Worm (Caenorhabditis elegans): Measurements from ENCODE around the gene Y76B12C.3.
A peak's percentile ranks its signal among the peaks of the same experiment; 100 is the strongest.

Gene Y76B12C.3

ce11 chrIV:1970158-1970557, 3.3 kb upstream of the Y76B12C.3 start:
- TF ChIP-seq nhr-237 (tag; optimal IDR thresholded peaks at IDR 0.05) = no peak
- no peak for TF ChIP-seq nhr-76 (tag; optimal IDR thresholded peaks at IDR 0.05)
- TF ChIP-seq ham-2 (GFP tag; optimal IDR thresholded peaks at IDR 0.05) = no peak
- no peak for TF ChIP-seq sptf-1 (tag; optimal IDR thresholded peaks at IDR 0.05)
- no peak for TF ChIP-seq flh-1 (GFP tag; optimal IDR thresholded peaks at IDR 0.05)
- no peak for TF ChIP-seq zip-8 (tag; optimal IDR thresholded peaks at IDR 0.05)
- TF ChIP-seq nhr-2 (tag; optimal IDR thresholded peaks at IDR 0.05) = no peak
- TF ChIP-seq mls-2 (tag; optimal IDR thresholded peaks at IDR 0.05) = no peak
- no peak for TF ChIP-seq ztf-11 (tag; optimal IDR thresholded peaks at IDR 0.05)
- TF ChIP-seq ceh-39 (tag; optimal IDR thresholded peaks at IDR 0.05) = no peak
- no peak for TF ChIP-seq nhr-12 (tag; optimal IDR thresholded peaks at IDR 0.05)
- TF ChIP-seq drap-1 (GFP tag; optimal IDR thresholded peaks at IDR 0.05) = no peak
- no peak for TF ChIP-seq bed-3 (GFP tag; optimal IDR thresholded peaks at IDR 0.05)

ce11 chrIV:1971078-1971477, 2.4 kb upstream of the Y76B12C.3 start:
- TF ChIP-seq ceh-39 (tag; optimal IDR thresholded peaks at IDR 0.05) (no peak), nhr-237 (tag; optimal IDR thresholded peaks at IDR 0.05) (no peak), flh-1 (GFP tag; optimal IDR thresholded peaks at IDR 0.05) (no peak), pha-4 (tag; optimal IDR thresholded peaks at IDR 0.05) (no peak), ceh-43 (GFP tag; optimal IDR thresholded peaks at IDR 0.05) (no peak), ces-1 (GFP tag; optimal IDR thresholded peaks at IDR 0.05) (no peak), snpc-4 (tag; optimal IDR thresholded peaks at IDR 0.05) (no peak), blmp-1 (tag; optimal IDR thresholded peaks at IDR 0.05) (no peak), lin-13 (tag; optimal IDR thresholded peaks at IDR 0.05) (no peak), mep-1 (tag; optimal IDR thresholded peaks at IDR 0.05) (no peak), nhr-76 (tag; optimal IDR thresholded peaks at IDR 0.05) (no peak), bed-3 (GFP tag; optimal IDR thresholded peaks at IDR 0.05) (no peak), ztf-11 (tag; optimal IDR thresholded peaks at IDR 0.05) (no peak), elt-1 (tag; optimal IDR thresholded peaks at IDR 0.05; ENCODE audit: borderline replicate concordance, insufficient read depth) (no peak), unc-39 (tag; optimal IDR thresholded peaks at IDR 0.05) (no peak), M03D4.4 (tag; optimal IDR thresholded peaks at IDR 0.05) (no peak)

DNA sequence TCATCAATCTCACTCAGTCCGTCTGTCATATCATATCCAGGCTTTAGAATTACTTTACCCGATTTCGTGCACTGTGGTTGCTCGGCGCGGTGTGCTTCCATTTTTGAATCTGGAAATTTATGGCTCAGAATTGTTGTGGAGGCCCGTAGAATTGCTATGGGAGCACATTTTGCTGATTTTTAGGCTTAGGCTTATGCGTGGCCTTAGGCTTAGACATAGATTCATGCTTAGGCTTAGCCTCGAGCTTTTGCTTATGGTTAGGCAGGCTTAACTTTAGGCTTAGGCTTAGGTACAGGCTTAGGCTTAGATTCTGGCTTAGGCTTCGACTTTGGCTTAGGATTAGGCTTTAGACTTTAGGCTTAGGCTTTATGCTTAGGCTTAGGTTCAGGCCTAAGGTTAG, 1.2 kb upstream of the Y76B12C.3 start, which contains the start of gene Y76B12C.4:
Gene Y76B12C.4 (minus strand): TSS at position 101 of the 400 bp plus-strand sequence.
- TF ChIP-seq elt-1 (tag; optimal IDR thresholded peaks at IDR 0.05; ENCODE audit: borderline replicate concordance, insufficient read depth) = no peak

DNA sequence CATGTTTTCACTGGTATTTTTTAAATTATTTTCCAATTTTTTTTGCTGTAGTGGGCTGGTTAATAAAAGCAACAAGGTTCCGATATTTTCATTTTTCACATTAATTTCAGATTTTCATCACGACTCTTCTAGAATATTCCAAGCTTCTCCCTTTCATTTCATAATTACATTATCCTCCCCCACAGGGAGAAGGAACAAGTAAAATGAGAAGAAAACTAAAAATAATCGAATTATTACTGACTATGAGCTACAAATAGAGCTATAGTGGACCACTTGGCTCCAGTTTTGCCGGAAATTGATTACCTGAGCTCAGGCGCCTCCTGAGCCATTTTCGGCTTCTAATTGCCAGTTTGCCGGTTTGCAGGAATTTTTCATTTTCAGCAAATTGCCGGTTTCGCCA, 2.1 kb downstream of the Y76B12C.3 start:
- TF ChIP-seq ceh-43 (GFP tag; optimal IDR thresholded peaks at IDR 0.05) (no peak), ces-1 (GFP tag; optimal IDR thresholded peaks at IDR 0.05) (peak; percentile 61), sptf-1 (tag; optimal IDR thresholded peaks at IDR 0.05) (no peak)

ce11 chrIV:1979782-1980181, 6.3 kb downstream of the Y76B12C.3 start, which contains the start of gene Y76B12C.8:
TSS of gene Y76B12C.8 (plus strand) at chrIV:1979988.
- TF ChIP-seq nhr-12 (tag; optimal IDR thresholded peaks at IDR 0.05) (no peak), unc-39 (tag; optimal IDR thresholded peaks at IDR 0.05) (no peak), bed-3 (GFP tag; optimal IDR thresholded peaks at IDR 0.05) (no peak)

DNA sequence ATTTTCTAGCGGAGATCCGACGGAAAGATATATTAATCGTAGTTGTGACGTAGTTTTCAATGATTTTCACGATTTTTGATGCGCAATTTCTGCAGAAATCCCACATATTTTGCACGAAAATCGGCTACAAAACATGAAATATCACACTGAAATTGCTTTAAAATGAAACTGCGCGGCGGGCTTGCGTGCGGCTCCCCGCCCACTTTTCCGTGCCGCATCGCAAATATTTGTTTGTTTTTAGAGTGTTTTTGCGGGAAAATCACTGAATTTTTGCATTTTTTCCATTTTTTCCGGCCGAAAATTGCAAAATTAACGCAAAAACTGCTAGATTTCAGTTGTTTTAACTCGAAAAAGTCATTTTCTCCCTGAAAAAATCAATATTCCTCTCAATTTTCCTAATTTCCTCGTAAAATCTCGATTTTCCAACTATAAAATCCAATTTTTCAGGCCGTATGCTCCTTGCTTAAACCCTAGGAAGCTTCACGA, 7.5 kb downstream of the Y76B12C.3 start, which contains the start of gene Y76B12C.6:
Gene Y76B12C.6 (plus strand): TSS at position 436 of the 486 bp plus-strand sequence.
- TF ChIP-seq ceh-83 (GFP tag; optimal IDR thresholded peaks at IDR 0.05) (no peak), elt-1 (tag; optimal IDR thresholded peaks at IDR 0.05; ENCODE audit: borderline replicate concordance, insufficient read depth) (no peak), nhr-28 (tag; optimal IDR thresholded peaks at IDR 0.05) (no peak), ztf-11 (tag; optimal IDR thresholded peaks at IDR 0.05) (no peak), unc-62 (GFP tag; optimal IDR thresholded peaks at IDR 0.05) (peak; percentile 8), cnd-1 (tag; optimal IDR thresholded peaks at IDR 0.05) (peak; percentile 22), ceh-43 (GFP tag; optimal IDR thresholded peaks at IDR 0.05) (peak; percentile 57), flh-1 (GFP tag; optimal IDR thresholded peaks at IDR 0.05) (no peak), mab-5 (tag; optimal IDR thresholded peaks at IDR 0.05) (no peak), bed-3 (GFP tag; optimal IDR thresholded peaks at IDR 0.05) (peak; percentile 29), mep-1 (tag; optimal IDR thresholded peaks at IDR 0.05) (peak; percentile 55), elt-3 (tag; optimal IDR thresholded peaks at IDR 0.05) (no peak), drap-1 (GFP tag; optimal IDR thresholded peaks at IDR 0.05) (peak; percentile 69), ceh-39 (tag; optimal IDR thresholded peaks at IDR 0.05) (no peak), nhr-12 (tag; optimal IDR thresholded peaks at IDR 0.05) (no peak), lin-13 (tag; optimal IDR thresholded peaks at IDR 0.05) (peak; percentile 0), unc-39 (tag; optimal IDR thresholded peaks at IDR 0.05) (no peak), snpc-4 (tag; optimal IDR thresholded peaks at IDR 0.05) (no peak), lsy-2 (tag; optimal IDR thresholded peaks at IDR 0.05) (no peak), sptf-1 (tag; optimal IDR thresholded peaks at IDR 0.05) (peak; percentile 82), nhr-237 (tag; optimal IDR thresholded peaks at IDR 0.05) (no peak), unc-120 (tag; optimal IDR thresholded peaks at IDR 0.05; ENCODE audit: poor library complexity, severe bottlenecking) (peak; percentile 34), blmp-1 (tag; optimal IDR thresholded peaks at IDR 0.05) (peak; percentile 4), pha-4 (tag; optimal IDR thresholded peaks at IDR 0.05) (peak; percentile 1), zip-8 (tag; optimal IDR thresholded peaks at IDR 0.05) (no peak), M03D4.4 (tag; optimal IDR thresholded peaks at IDR 0.05) (peak; percentile 80), ces-1 (GFP tag; optimal IDR thresholded peaks at IDR 0.05) (peak; percentile 15), mls-2 (tag; optimal IDR thresholded peaks at IDR 0.05) (peak; percentile 77), nhr-76 (tag; optimal IDR thresholded peaks at IDR 0.05) (no peak), tbx-8 (GFP tag; optimal IDR thresholded peaks at IDR 0.05) (peak; percentile 8), sem-2 (GFP tag; optimal IDR thresholded peaks at IDR 0.05) (peak; percentile 40), nhr-2 (tag; optimal IDR thresholded peaks at IDR 0.05) (no peak), hlh-1 (tag; optimal IDR thresholded peaks at IDR 0.05) (no peak), lin-32 (GFP tag; optimal IDR thresholded peaks at IDR 0.05) (peak; percentile 43), ham-2 (GFP tag; optimal IDR thresholded peaks at IDR 0.05) (peak; percentile 32)

Data from whole organism, mixed stage, embryonic.